Fruit fly (Drosophila melanogaster) whole organism, embryonic: Measurements from ENCODE around the gene CG10376.
A peak's percentile ranks its signal among the peaks of the same experiment; 100 is the strongest.

Experiments
- B-H1 ChIP-seq: fragments of 200-800 bp; sonication (Bioruptor generic); IDR thresholded peaks from 3 replicates; pipeline ENCODE4 v1.3.6; 2022; ENCODE audit warnings: missing biosample characterization, missing genetic modification characterization
- B-H2 ChIP-seq: fragments of 200-800 bp; sonication (Bioruptor generic); optimal IDR thresholded peaks from 2 replicates; lab custom pipeline; 2018; ENCODE audit warnings: missing biosample characterization, mild to moderate bottlenecking, missing genetic modification characterization
- CG10274 ChIP-seq: fragments of 200-800 bp; sonication (Bioruptor generic); optimal IDR thresholded peaks from 3 replicates; lab custom pipeline; 2017; ENCODE audit warnings: missing biosample characterization, mild to moderate bottlenecking, missing genetic modification characterization
- CG12219 ChIP-seq: fragments of 200-800 bp; sonication (Bioruptor generic); optimal IDR thresholded peaks from 3 replicates; lab custom pipeline; 2018; ENCODE audit warnings: missing biosample characterization, mild to moderate bottlenecking, missing genetic modification characterization
- CG16813 ChIP-seq: fragments of 200-800 bp; sonication (Bioruptor generic); IDR thresholded peaks from 3 replicates; pipeline ENCODE4 v1.3.6; 2022; ENCODE audit warnings: missing biosample characterization, missing genetic modification characterization; ENCODE audit not compliant: partially characterized antibody
- CG16863 ChIP-seq: fragments of 200-800 bp; sonication (Bioruptor generic); optimal IDR thresholded peaks from 3 replicates; lab custom pipeline; 2016; ENCODE audit warnings: missing biosample characterization, missing genetic modification characterization
- CG17359 ChIP-seq: fragments of 200-800 bp; sonication (Bioruptor generic); optimal IDR thresholded peaks from 3 replicates; lab custom pipeline; 2018; ENCODE audit warnings: missing biosample characterization, mild to moderate bottlenecking, missing genetic modification characterization, moderate library complexity
- CG17912 ChIP-seq: fragments of 200-800 bp; sonication (Bioruptor generic); optimal IDR thresholded peaks from 2 replicates; lab custom pipeline; 2018; ENCODE audit warnings: missing biosample characterization, mild to moderate bottlenecking, missing genetic modification characterization
- CG18764 ChIP-seq: fragments of 200-800 bp; sonication (Bioruptor generic); optimal IDR thresholded peaks from 3 replicates; lab custom pipeline; 2016; ENCODE audit warnings: missing biosample characterization, missing genetic modification characterization
- CG3163 ChIP-seq: fragments of 200-800 bp; sonication (Bioruptor generic); optimal IDR thresholded peaks from 3 replicates; lab custom pipeline; 2016; ENCODE audit warnings: missing biosample characterization, missing genetic modification characterization
- CG32532 ChIP-seq: fragments of 200-800 bp; sonication (Bioruptor generic); IDR thresholded peaks from 2 replicates; pipeline ENCODE4 v1.3.6; 2022; ENCODE audit warnings: missing biosample characterization, missing genetic modification characterization
- CG34376 ChIP-seq: fragments of 200-800 bp; sonication (Bioruptor generic); optimal IDR thresholded peaks from 2 replicates; lab custom pipeline; 2018; ENCODE audit warnings: missing biosample characterization, mild to moderate bottlenecking, missing genetic modification characterization
- CG4707 ChIP-seq: fragments of 200-800 bp; sonication (Bioruptor generic); optimal IDR thresholded peaks from 2 replicates; lab custom pipeline; 2018; ENCODE audit warnings: missing biosample characterization, mild to moderate bottlenecking, missing genetic modification characterization, moderate library complexity
- CG4730 ChIP-seq: fragments of 200-800 bp; sonication (Bioruptor generic); IDR thresholded peaks from 2 replicates; pipeline ENCODE4 v1.3.6; 2022; ENCODE audit warnings: missing biosample characterization, missing genetic modification characterization
- CG7357 ChIP-seq: fragments of 200-800 bp; sonication (Bioruptor generic); IDR thresholded peaks from 3 replicates; pipeline ENCODE4 v1.3.6; 2022; ENCODE audit warnings: missing biosample characterization, missing genetic modification characterization
- CG9817 ChIP-seq: fragments of 200-800 bp; sonication (Bioruptor generic); optimal IDR thresholded peaks from 2 replicates; lab custom pipeline; 2018; ENCODE audit warnings: missing biosample characterization, mild to moderate bottlenecking, missing genetic modification characterization, moderate library complexity
- Camta ChIP-seq: fragments of 200-800 bp; sonication (Bioruptor generic); optimal IDR thresholded peaks from 2 replicates; lab custom pipeline; 2016; ENCODE audit warnings: missing biosample characterization, missing genetic modification characterization
- Dek ChIP-seq: fragments of 200-800 bp; sonication (Bioruptor generic); optimal IDR thresholded peaks from 3 replicates; lab custom pipeline; 2019; ENCODE audit warnings: missing biosample characterization, mild to moderate bottlenecking, missing genetic modification characterization, moderate library complexity
- Med ChIP-seq: fragments of 200-800 bp; sonication (Bioruptor generic); peaks from one replicate; lab custom pipeline; 2016; ENCODE audit warnings: missing biosample characterization, missing genetic modification characterization, mild to moderate bottlenecking, inconsistent platforms, moderate library complexity
- NC2α ChIP-seq: fragments of 200-800 bp; sonication (Bioruptor generic); optimal IDR thresholded peaks from 2 replicates; lab custom pipeline; 2016; ENCODE audit warnings: missing biosample characterization, missing genetic modification characterization
- NFAT ChIP-seq: fragments of 200-800 bp; sonication (Bioruptor generic); IDR thresholded peaks from 2 replicates; pipeline ENCODE4 v1.3.6; 2022; ENCODE audit warnings: missing biosample characterization, missing genetic modification characterization
- Neu2 ChIP-seq: fragments of 200-800 bp; sonication (Bioruptor generic); optimal IDR thresholded peaks from 3 replicates; lab custom pipeline; 2016; ENCODE audit warnings: missing biosample characterization, missing genetic modification characterization, borderline replicate concordance
- Nf-YA ChIP-seq: fragments of 200-800 bp; sonication (Bioruptor generic); IDR thresholded peaks from 2 replicates; pipeline ENCODE4 v1.3.6; 2022; ENCODE audit warnings: missing biosample characterization, missing genetic modification characterization
- Nf-YC ChIP-seq: fragments of 200-800 bp; optimal IDR thresholded peaks from 3 replicates; lab custom pipeline; 2019; ENCODE audit warnings: missing biosample characterization, mild to moderate bottlenecking, missing genetic modification characterization, moderate library complexity
- Sry-δ ChIP-seq: fragments of 200-800 bp; sonication (Bioruptor generic); optimal IDR thresholded peaks from 2 replicates; lab custom pipeline; 2016; ENCODE audit warnings: missing biosample characterization, missing genetic modification characterization
- Trl ChIP-seq, 3 experiments: fragments of >200 bp in 2 of 3; fragments of 200-800 bp in 1 of 3; sonication (Bioruptor generic) in 1 of 3; optimal IDR thresholded peaks; 2 replicates in 1 of 3; 3 replicates in 2 of 3; lab custom pipeline; 2016 to 2017; ENCODE audit warnings: missing biosample characterization in 1 of 3, missing genetic modification characterization in 1 of 3
- ac ChIP-seq: fragments of 200-800 bp; sonication (Bioruptor generic); optimal IDR thresholded peaks from 3 replicates; lab custom pipeline; 2017; ENCODE audit warnings: missing biosample characterization, mild to moderate bottlenecking, missing genetic modification characterization
- caup ChIP-seq: fragments of 200-800 bp; sonication (Bioruptor generic); optimal IDR thresholded peaks from 3 replicates; lab custom pipeline; 2017; ENCODE audit warnings: missing biosample characterization, mild to moderate bottlenecking, missing genetic modification characterization, moderate library complexity; ENCODE audit not compliant: severe bottlenecking
- corto ChIP-seq: fragments of 200-800 bp; sonication (Bioruptor generic); optimal IDR thresholded peaks from 2 replicates; lab custom pipeline; 2016; ENCODE audit warnings: missing biosample characterization, mild to moderate bottlenecking, missing genetic modification characterization, moderate library complexity
- danr ChIP-seq: fragments of 200-800 bp; sonication (Bioruptor generic); IDR thresholded peaks from 2 replicates; pipeline ENCODE4 v1.3.6; 2022; ENCODE audit warnings: missing biosample characterization, missing genetic modification characterization
- disco-r ChIP-seq: fragments of 200-800 bp; sonication (Bioruptor generic); optimal IDR thresholded peaks from 2 replicates; lab custom pipeline; 2016; ENCODE audit warnings: missing biosample characterization, missing genetic modification characterization
- dmrt11E ChIP-seq: fragments of 200-800 bp; sonication (Bioruptor generic); optimal IDR thresholded peaks from 3 replicates; lab custom pipeline; 2018; ENCODE audit warnings: missing biosample characterization, mild to moderate bottlenecking, missing genetic modification characterization, moderate library complexity
- en ChIP-seq: fragments of 200-800 bp; sonication (Bioruptor generic); optimal IDR thresholded peaks from 2 replicates; lab custom pipeline; 2016; ENCODE audit warnings: missing biosample characterization, missing genetic modification characterization
- ewg ChIP-seq: fragments of 200-800 bp; sonication (Bioruptor generic); optimal IDR thresholded peaks from 3 replicates; lab custom pipeline; 2017; ENCODE audit warnings: mild to moderate bottlenecking, missing biosample characterization, missing genetic modification reagents, missing genetic modification characterization
- exex ChIP-seq: fragments of 200-800 bp; sonication (Bioruptor generic); optimal IDR thresholded peaks from 4 replicates; lab custom pipeline; 2018; ENCODE audit warnings: missing biosample characterization, mild to moderate bottlenecking, missing genetic modification characterization, moderate library complexity
- ftz-f1 ChIP-seq: fragments of 200-800 bp; sonication (Bioruptor generic); optimal IDR thresholded peaks from 2 replicates; lab custom pipeline; 2016; ENCODE audit warnings: missing biosample characterization, missing genetic modification characterization
- gcm2 ChIP-seq: fragments of 200-800 bp; sonication (Bioruptor generic); optimal IDR thresholded peaks from 2 replicates; lab custom pipeline; 2016; ENCODE audit warnings: missing biosample characterization, missing genetic modification characterization
- gt ChIP-seq: fragments of 200-800 bp; sonication (Bioruptor generic); IDR thresholded peaks from 2 replicates; pipeline ENCODE4 v1.3.6; 2022; ENCODE audit warnings: missing biosample characterization, missing genetic modification characterization
- hb ChIP-seq: fragments of 200-800 bp; sonication (Bioruptor generic); IDR thresholded peaks from 3 replicates; pipeline ENCODE4 v1.3.6; 2022; ENCODE audit warnings: missing biosample characterization, missing genetic modification characterization; ENCODE audit not compliant: partially characterized antibody
- klu ChIP-seq: fragments of 200-800 bp; sonication (Bioruptor generic); IDR thresholded peaks from 2 replicates; pipeline ENCODE4 v1.3.6; 2022; ENCODE audit warnings: missing biosample characterization, missing genetic modification characterization
- knrl ChIP-seq: fragments of 200-800 bp; sonication (Bioruptor generic); IDR thresholded peaks from 3 replicates; pipeline ENCODE4 v1.3.6; 2022; ENCODE audit warnings: missing biosample characterization, missing genetic modification characterization; ENCODE audit not compliant: partially characterized antibody
- otp ChIP-seq: fragments of 200-800 bp; sonication (Bioruptor generic); IDR thresholded peaks from 3 replicates; pipeline ENCODE4, ENCODE4 v1.3.6; 2022; ENCODE audit warnings: missing biosample characterization, missing genetic modification characterization
- psq ChIP-seq: fragments of 200-800 bp; sonication (Bioruptor generic); optimal IDR thresholded peaks from 2 replicates; lab custom pipeline; 2017; ENCODE audit warnings: missing biosample characterization, missing genetic modification characterization
- pzg ChIP-seq: fragments of 200-800 bp; sonication (Bioruptor generic); optimal IDR thresholded peaks from 3 replicates; lab custom pipeline; 2018; ENCODE audit warnings: missing biosample characterization, mild to moderate bottlenecking, missing genetic modification characterization, moderate library complexity
- salm ChIP-seq: fragments of 200-800 bp; sonication (Bioruptor generic); optimal IDR thresholded peaks from 2 replicates; lab custom pipeline; 2018; ENCODE audit warnings: missing biosample characterization, mild to moderate bottlenecking, missing genetic modification characterization
- sd ChIP-seq: fragments of 200-800 bp; sonication (Bioruptor generic); optimal IDR thresholded peaks from 3 replicates; lab custom pipeline; 2018; ENCODE audit warnings: missing biosample characterization, mild to moderate bottlenecking, missing genetic modification characterization, moderate library complexity
- shn ChIP-seq: fragments of 200-800 bp; sonication (Bioruptor generic); optimal IDR thresholded peaks from 3 replicates; lab custom pipeline; 2016; ENCODE audit warnings: missing biosample characterization, missing genetic modification characterization
- sisA ChIP-seq: fragments of 200-800 bp; sonication (Bioruptor generic); IDR thresholded peaks from 2 replicates; pipeline ENCODE4 v1.3.6; 2022; ENCODE audit warnings: missing biosample characterization, missing genetic modification characterization
- toy ChIP-seq: fragments of 200-800 bp; sonication (Bioruptor generic); IDR thresholded peaks from 2 replicates; pipeline ENCODE4 v1.3.6; 2022; ENCODE audit warnings: missing biosample characterization, missing genetic modification characterization
- unpg ChIP-seq: fragments of 200-800 bp; sonication (Bioruptor generic); optimal IDR thresholded peaks from 3 replicates; lab custom pipeline; 2018; ENCODE audit warnings: missing biosample characterization, mild to moderate bottlenecking, missing genetic modification characterization, moderate library complexity

CG10376 gene

dm6 chr2L:18705617-18706046, 2.7 kb upstream of the CG10376 start, which contains the start of gene Jwa (continued):
- peak; percentile 71 for TF ChIP-seq ac
- peak; percentile 96 for TF ChIP-seq dmrt11E (tag; lab: Kevin White, UChicago)
- TF ChIP-seq hb (GFP tag; lab: Robert Waterston, UW): peak; percentile 99
- TF ChIP-seq Trl (optimal IDR thresholded peaks at IDR 0.05; lab: Kevin White, UChicago): no peak
- peak; percentile 89 for TF ChIP-seq Trl (GFP tag; optimal IDR thresholded peaks at IDR 0.05; lab: Kevin White, UChicago)
- peak; percentile 97 for TF ChIP-seq unpg (GFP tag; lab: Kevin White, UChicago)
- TF ChIP-seq gt: 0 out of 2 replicates have a peak, but pooled peaks have one; percentile 49
- TF ChIP-seq CG16813 (GFP tag; lab: Robert Waterston, UW): peak; percentile 99
- peak; percentile 88 for TF ChIP-seq salm (tag; lab: Kevin White, UChicago)
- TF ChIP-seq Med: peak; percentile 98
- TF ChIP-seq en (GFP tag; lab: Kevin White, UChicago): peak; percentile 57
- peak; percentile 77 for TF ChIP-seq CG4730 (GFP tag; lab: Robert Waterston, UW)
- peak; percentile 95 for TF ChIP-seq Sry-δ
- TF ChIP-seq CG10274: peak; percentile 20
- TF ChIP-seq toy (GFP tag; lab: Robert Waterston, UW): peak; percentile 53; the same call in 1 of the 2 replicates
- peak; percentile 94 for TF ChIP-seq B-H2 (GFP tag; lab: Kevin White, UChicago)
- TF ChIP-seq sisA (GFP tag; lab: Robert Waterston, UW): peak; percentile 96
- peak; percentile 96 for TF ChIP-seq otp
- peak; percentile 91 for TF ChIP-seq caup (GFP tag; lab: Kevin White, UChicago)
- TF ChIP-seq psq (GFP tag; lab: Kevin White, UChicago): peak; percentile 84
- peak; percentile 84 for TF ChIP-seq CG16863 (GFP tag; lab: Kevin White, UChicago)
- TF ChIP-seq CG32532 (GFP tag; lab: Robert Waterston, UW): peak; percentile 92
- TF ChIP-seq CG17359: peak; percentile 78
- TF ChIP-seq disco-r (GFP tag; lab: Kevin White, UChicago): peak; percentile 73
- TF ChIP-seq ewg (GFP tag; lab: Kevin White, UChicago): peak; percentile 84
- peak; percentile 81 for TF ChIP-seq CG7357 (GFP tag; lab: Robert Waterston, UW)
- peak; percentile 94 for TF ChIP-seq CG9817 (tag; lab: Kevin White, UChicago)
- TF ChIP-seq CG3163: peak; percentile 78
- TF ChIP-seq Nf-YA: peak; percentile 67
- peak; percentile 87 for TF ChIP-seq gcm2 (GFP tag; lab: Kevin White, UChicago)
- peak; percentile 92 for TF ChIP-seq danr (GFP tag; lab: Robert Waterston, UW)
- TF ChIP-seq corto (GFP tag; lab: Kevin White, UChicago): peak; percentile 22
- TF ChIP-seq NC2α (GFP tag; lab: Kevin White, UChicago): peak; percentile 43
- peak; percentile 61 for TF ChIP-seq Neu2
- peak; percentile 42 for TF ChIP-seq CG4707
- TF ChIP-seq Dek: peak; percentile 95
- TF ChIP-seq CG12219 (GFP tag; lab: Kevin White, UChicago): peak; percentile 86
- peak; percentile 92 for TF ChIP-seq NFAT
- peak; percentile 74 for TF ChIP-seq Nf-YC (tag; lab: Kevin White, UChicago)
- peak; percentile 80 for TF ChIP-seq B-H1 (GFP tag; lab: Robert Waterston, UW)
- peak; percentile 85 for TF ChIP-seq klu
- peak; percentile 91 for TF ChIP-seq shn (GFP tag; lab: Kevin White, UChicago)
- peak; percentile 85 for TF ChIP-seq sd (tag; lab: Kevin White, UChicago)
- peak; percentile 87 for TF ChIP-seq CG34376 (GFP tag; lab: Kevin White, UChicago)
- TF ChIP-seq Camta (GFP tag; lab: Kevin White, UChicago): peak; percentile 89
- TF ChIP-seq pzg (GFP tag; lab: Kevin White, UChicago): peak; percentile 70
- TF ChIP-seq ftz-f1: peak; percentile 59
- peak; percentile 46 for TF ChIP-seq CG17912
- peak; percentile 78 for TF ChIP-seq CG18764 (GFP tag; lab: Kevin White, UChicago)
- TF ChIP-seq knrl (GFP tag; lab: Robert Waterston, UW): peak; percentile 100
- no peak for TF ChIP-seq exex (tag; lab: Kevin White, UChicago)
